Fruit fly (Drosophila melanogaster) whole organism, embryonic: ENCODE data around the gene PAN3.

Source experiments
- Aef1 ChIP-seq: fragments of 200-800 bp; sonication (Bioruptor generic); IDR thresholded peaks from 3 replicates; pipeline ENCODE4 v1.3.6; 2022; ENCODE audit warnings: missing biosample characterization, missing genetic modification characterization
- Atf-2 ChIP-seq: fragments of 200-800 bp; sonication (Bioruptor generic); optimal IDR thresholded peaks from 2 replicates; lab custom pipeline; 2016; ENCODE audit warnings: missing biosample characterization, missing genetic modification characterization
- Atf3 ChIP-seq: fragments of 200-800 bp; sonication (Bioruptor generic); optimal IDR thresholded peaks from 3 replicates; lab custom pipeline; 2016; ENCODE audit warnings: missing biosample characterization, missing genetic modification characterization
- CG11695 ChIP-seq: fragments of 200-800 bp; sonication (Bioruptor generic); IDR thresholded peaks from 3 replicates; pipeline ENCODE4 v1.3.6; 2022; ENCODE audit warnings: missing biosample characterization, missing genetic modification characterization
- CG15479 ChIP-seq: fragments of 200-800 bp; sonication (Bioruptor generic); optimal IDR thresholded peaks from 3 replicates; lab custom pipeline; 2019; ENCODE audit warnings: missing biosample characterization, mild to moderate bottlenecking, missing genetic modification characterization, moderate library complexity
- CG15514 ChIP-seq: fragments of 200-800 bp; sonication (Bioruptor generic); optimal IDR thresholded peaks from 3 replicates; lab custom pipeline; 2017; ENCODE audit warnings: missing biosample characterization, missing genetic modification characterization, mild to moderate bottlenecking, moderate library complexity, missing genetic modification reagents
- CG16779 ChIP-seq: fragments of 200-800 bp; sonication (Bioruptor generic); IDR thresholded peaks from 2 replicates; pipeline ENCODE4 v1.3.6; 2022; ENCODE audit warnings: missing biosample characterization, missing genetic modification characterization
- CG16863 ChIP-seq: fragments of 200-800 bp; sonication (Bioruptor generic); optimal IDR thresholded peaks from 3 replicates; lab custom pipeline; 2016; ENCODE audit warnings: missing biosample characterization, missing genetic modification characterization
- CG17385 ChIP-seq: fragments of 200-800 bp; sonication (Bioruptor generic); optimal IDR thresholded peaks from 3 replicates; lab custom pipeline; 2018; ENCODE audit warnings: missing biosample characterization, mild to moderate bottlenecking, missing genetic modification characterization
- CG17612 ChIP-seq: fragments of 200-800 bp; sonication (Bioruptor generic); IDR thresholded peaks from 2 replicates; pipeline ENCODE4 v1.3.6; 2022; ENCODE audit warnings: missing biosample characterization, missing genetic modification characterization
- CG18476 ChIP-seq: fragments of 200-800 bp; sonication (Bioruptor generic); optimal IDR thresholded peaks from 2 replicates; lab custom pipeline; 2016; ENCODE audit warnings: missing biosample characterization, mild to moderate bottlenecking, missing genetic modification characterization
- CG32767 ChIP-seq: fragments of 200-800 bp; sonication (Bioruptor generic); IDR thresholded peaks from 2 replicates; pipeline ENCODE4 v1.3.6; 2022; ENCODE audit warnings: missing biosample characterization, missing genetic modification characterization
- CG5953 ChIP-seq: fragments of 200-800 bp; sonication (Bioruptor generic); IDR thresholded peaks from 2 replicates; pipeline ENCODE4 v1.3.6; 2022; ENCODE audit warnings: missing biosample characterization, missing genetic modification characterization
- CG6175 ChIP-seq: fragments of 200-800 bp; sonication (Bioruptor generic); IDR thresholded peaks from 3 replicates; pipeline ENCODE4 v1.3.6; 2022; ENCODE audit warnings: missing biosample characterization, missing genetic modification characterization
- CG7556 ChIP-seq: fragments of 200-800 bp; sonication (Bioruptor generic); optimal IDR thresholded peaks from 2 replicates; lab custom pipeline; 2017; ENCODE audit warnings: missing biosample characterization, mild to moderate bottlenecking, missing genetic modification characterization
- CG9727 ChIP-seq: fragments of 200-800 bp; sonication (Bioruptor generic); optimal IDR thresholded peaks from 3 replicates; lab custom pipeline; 2017; ENCODE audit warnings: missing biosample characterization, mild to moderate bottlenecking, missing genetic modification characterization
- CHES-1-like ChIP-seq: fragments of 200-800 bp; sonication (Bioruptor generic); optimal IDR thresholded peaks from 2 replicates; lab custom pipeline; 2016; ENCODE audit warnings: missing biosample characterization, missing genetic modification characterization
- D19B ChIP-seq: fragments of 200-800 bp; sonication (Bioruptor generic); optimal IDR thresholded peaks from 2 replicates; lab custom pipeline; 2017; ENCODE audit warnings: missing biosample characterization, mild to moderate bottlenecking, missing genetic modification characterization
- Hand ChIP-seq: fragments of 200-800 bp; sonication (Bioruptor generic); optimal IDR thresholded peaks from 2 replicates; lab custom pipeline; 2017; ENCODE audit warnings: mild to moderate bottlenecking, missing biosample characterization, missing genetic modification reagents, missing genetic modification characterization
- Hmr ChIP-seq: fragments of 200-800 bp; sonication (Bioruptor generic); optimal IDR thresholded peaks from 3 replicates; lab custom pipeline; 2017; ENCODE audit warnings: mild to moderate bottlenecking, missing biosample characterization, missing genetic modification reagents, missing genetic modification characterization
- PHDP ChIP-seq: fragments of 200-800 bp; sonication (Bioruptor generic); optimal IDR thresholded peaks from 3 replicates; lab custom pipeline; 2018; ENCODE audit warnings: missing biosample characterization, mild to moderate bottlenecking, missing genetic modification characterization, moderate library complexity
- Tbp ChIP-seq: fragments of >200 bp; optimal IDR thresholded peaks from 2 replicates; lab custom pipeline; 2018; ENCODE audit warnings: missing biosample characterization, missing genetic modification characterization
- ab ChIP-seq: fragments of 200-800 bp; sonication (Bioruptor generic); optimal IDR thresholded peaks from 2 replicates; lab custom pipeline; 2016; ENCODE audit warnings: missing biosample characterization, missing genetic modification characterization
- amos ChIP-seq: fragments of 200-800 bp; sonication (Bioruptor generic); IDR thresholded peaks from 2 replicates; pipeline ENCODE4 v1.3.6; 2022; ENCODE audit warnings: missing biosample characterization, missing genetic modification characterization; ENCODE audit not compliant: partially characterized antibody
- ara ChIP-seq: fragments of 200-800 bp; sonication (Bioruptor generic); IDR thresholded peaks from 2 replicates; pipeline ENCODE4 v1.3.6; 2022; ENCODE audit warnings: missing biosample characterization, missing genetic modification characterization
- dati ChIP-seq: fragments of 200-800 bp; sonication (Bioruptor generic); IDR thresholded peaks from 2 replicates; pipeline ENCODE4 v1.3.6; 2022; ENCODE audit warnings: missing biosample characterization, missing genetic modification characterization
- emc ChIP-seq: fragments of 200-800 bp; sonication (Bioruptor generic); optimal IDR thresholded peaks from 2 replicates; lab custom pipeline; 2016; ENCODE audit warnings: missing biosample characterization, missing genetic modification characterization
- ewg ChIP-seq: fragments of 200-800 bp; sonication (Bioruptor generic); optimal IDR thresholded peaks from 3 replicates; lab custom pipeline; 2017; ENCODE audit warnings: mild to moderate bottlenecking, missing biosample characterization, missing genetic modification reagents, missing genetic modification characterization
- fd64A ChIP-seq: fragments of 200-800 bp; sonication (Bioruptor generic); optimal IDR thresholded peaks from 3 replicates; lab custom pipeline; 2018; ENCODE audit warnings: missing biosample characterization, mild to moderate bottlenecking, missing genetic modification characterization
- gem ChIP-seq: fragments of 200-800 bp; sonication (Bioruptor generic); optimal IDR thresholded peaks from 2 replicates; lab custom pipeline; 2019; ENCODE audit warnings: missing biosample characterization, mild to moderate bottlenecking, missing genetic modification characterization, moderate library complexity
- grn ChIP-seq: fragments of 200-800 bp; sonication (Bioruptor generic); optimal IDR thresholded peaks from 3 replicates; lab custom pipeline; 2017; ENCODE audit warnings: missing biosample characterization, missing genetic modification characterization
- gsb ChIP-seq: fragments of 200-800 bp; sonication (Bioruptor generic); IDR thresholded peaks from 2 replicates; pipeline ENCODE4 v1.3.6; 2022; ENCODE audit warnings: missing biosample characterization, missing genetic modification characterization
- gsb-n ChIP-seq: fragments of 200-800 bp; sonication (Bioruptor generic); optimal IDR thresholded peaks from 3 replicates; lab custom pipeline; 2018; ENCODE audit warnings: missing biosample characterization, mild to moderate bottlenecking, missing genetic modification characterization
- hbn ChIP-seq: fragments of 200-800 bp; sonication (Bioruptor generic); IDR thresholded peaks from 2 replicates; pipeline ENCODE4 v1.3.6; 2022; ENCODE audit warnings: missing biosample characterization, missing genetic modification characterization; ENCODE audit not compliant: partially characterized antibody
- kah ChIP-seq: fragments of 200-800 bp; sonication (Bioruptor generic); optimal IDR thresholded peaks from 2 replicates; lab custom pipeline; 2018; ENCODE audit warnings: missing biosample characterization, mild to moderate bottlenecking, missing genetic modification characterization
- odd ChIP-seq: fragments of 200-800 bp; sonication (Bioruptor generic); optimal IDR thresholded peaks from 2 replicates; lab custom pipeline; 2017; ENCODE audit warnings: missing biosample characterization, mild to moderate bottlenecking, missing genetic modification characterization
- p53 ChIP-seq: fragments of 200-800 bp; sonication (Bioruptor generic); optimal IDR thresholded peaks from 2 replicates; lab custom pipeline; 2016; ENCODE audit warnings: missing biosample characterization, missing genetic modification characterization
- pfk ChIP-seq: fragments of 200-800 bp; sonication (Bioruptor generic); optimal IDR thresholded peaks from 2 replicates; lab custom pipeline; 2018; ENCODE audit warnings: missing biosample characterization, mild to moderate bottlenecking, missing genetic modification characterization, moderate library complexity
- pho ChIP-seq: fragments of 200-800 bp; sonication (Bioruptor generic); optimal IDR thresholded peaks from 2 replicates; lab custom pipeline; 2016; ENCODE audit warnings: missing biosample characterization, missing genetic modification characterization
- pita ChIP-seq: fragments of 200-800 bp; sonication (Bioruptor generic); optimal IDR thresholded peaks from 2 replicates; lab custom pipeline; 2017; ENCODE audit warnings: missing biosample characterization, mild to moderate bottlenecking, missing genetic modification characterization
- ranshi ChIP-seq: fragments of 200-800 bp; sonication (Bioruptor generic); IDR thresholded peaks from 2 replicates; pipeline ENCODE4 v1.3.6; 2022; ENCODE audit warnings: missing biosample characterization, missing genetic modification characterization
- sens-2 ChIP-seq: fragments of 200-800 bp; sonication (Bioruptor generic); IDR thresholded peaks from 2 replicates; pipeline ENCODE4 v1.3.6; 2022; ENCODE audit warnings: missing biosample characterization, missing genetic modification characterization
- sim ChIP-seq: fragments of 200-800 bp; sonication (Bioruptor generic); IDR thresholded peaks from 2 replicates; pipeline ENCODE4 v1.3.6; 2022; ENCODE audit warnings: missing biosample characterization, missing genetic modification characterization
- so ChIP-seq: fragments of 200-800 bp; sonication (Bioruptor generic); IDR thresholded peaks from 3 replicates; pipeline ENCODE4 v1.3.6; 2022; ENCODE audit warnings: missing biosample characterization, missing genetic modification characterization
- sug ChIP-seq: fragments of 200-800 bp; optimal IDR thresholded peaks from 2 replicates; lab custom pipeline; 2019; ENCODE audit warnings: missing biosample characterization, mild to moderate bottlenecking, missing genetic modification characterization, moderate library complexity
- tin ChIP-seq: fragments of 200-800 bp; sonication (Bioruptor generic); optimal IDR thresholded peaks from 3 replicates; lab custom pipeline; 2016; ENCODE audit warnings: missing biosample characterization, missing genetic modification characterization
- tll ChIP-seq, 2 experiments: fragments of 200-800 bp in 1 of 2; fragments of >200 bp in 1 of 2; sonication (Bioruptor generic) in 1 of 2; optimal IDR thresholded peaks; 2 replicates each; lab custom pipeline; 2017 to 2019; ENCODE audit warnings: missing biosample characterization in 2 of 2, missing genetic modification characterization in 2 of 2, mild to moderate bottlenecking in 1 of 2, moderate library complexity in 1 of 2
- usp ChIP-seq: fragments of >200 bp; optimal IDR thresholded peaks from 2 replicates; lab custom pipeline; 2017; ENCODE audit warnings: missing biosample characterization, missing genetic modification characterization
- wdn ChIP-seq: fragments of 200-800 bp; sonication (Bioruptor generic); IDR thresholded peaks from 2 replicates; pipeline ENCODE4 v1.3.6; 2022; ENCODE audit warnings: missing biosample characterization, missing genetic modification characterization
- zfh1 ChIP-seq: fragments of 200-800 bp; sonication (Bioruptor generic); IDR thresholded peaks from 3 replicates; pipeline ENCODE4 v1.3.6; 2022; ENCODE audit warnings: missing biosample characterization, missing genetic modification characterization

The PAN3 gene

dm6 chr3L:3046325-3047156, 24.4 kb upstream of the PAN3 start, which contains the start of the genes scramb2 and Sk2 (continued):
- TF ChIP-seq Tbp (GFP tag; lab: Kevin White, UChicago) (no peak), tin (GFP tag; lab: Kevin White, UChicago) (peak; percentile 95), CG15514 (peak; percentile 90), CG17612 (GFP tag; lab: Robert Waterston, UW) (peak; percentile 85), dati (GFP tag; lab: Robert Waterston, UW) (peak; percentile 88), ara (peak; percentile 94), Atf3 (GFP tag; lab: Kevin White, UChicago) (peak; percentile 82), grn (GFP tag; lab: Kevin White, UChicago) (peak; percentile 68), gem (tag; lab: Kevin White, UChicago) (peak; percentile 96), Hmr (GFP tag; lab: Kevin White, UChicago) (peak; percentile 97), pfk (peak; percentile 48), fd64A (GFP tag; lab: Kevin White, UChicago) (peak; percentile 95), kah (GFP tag; lab: Kevin White, UChicago) (peak; percentile 95), emc (peak; percentile 53), CG15479 (GFP tag; lab: Kevin White, UChicago) (no peak), zfh1 (GFP tag; lab: Robert Waterston, UW) (peak; percentile 95), sug (tag; lab: Kevin White, UChicago) (peak; percentile 87), CG16863 (GFP tag; lab: Kevin White, UChicago) (peak; percentile 85), CG17385 (GFP tag; lab: Kevin White, UChicago) (peak; percentile 93), CG32767 (peak; percentile 88), ranshi (peak; percentile 95), CG7556 (GFP tag; lab: Kevin White, UChicago) (peak; percentile 95), D19B (GFP tag; lab: Kevin White, UChicago) (peak; percentile 83), p53 (no peak), pita (no peak), amos (GFP tag; lab: Robert Waterston, UW) (no peak), tll (GFP tag; optimal IDR thresholded peaks at IDR 0.05; lab: Kevin White, UChicago) (no peak), ewg (GFP tag; lab: Kevin White, UChicago) (peak; percentile 87), CG18476 (GFP tag; lab: Kevin White, UChicago) (peak; percentile 91), ab (GFP tag; lab: Kevin White, UChicago) (peak; percentile 71), gsb-n (peak; percentile 93), hbn (no peak), Aef1 (GFP tag; lab: Robert Waterston, UW) (peak; percentile 92), gsb (peak; percentile 94), usp (GFP tag; lab: Kevin White, UChicago) (no peak), CG11695 (GFP tag; lab: Robert Waterston, UW) (peak; percentile 97), pho (peak; percentile 72), CHES-1-like (GFP tag; lab: Kevin White, UChicago) (peak; percentile 57), odd (GFP tag; lab: Kevin White, UChicago) (peak; percentile 96), CG9727 (GFP tag; lab: Kevin White, UChicago) (peak; percentile 94), Atf-2 (GFP tag; lab: Kevin White, UChicago) (peak; percentile 74), wdn (GFP tag; lab: Robert Waterston, UW) (peak; percentile 93), PHDP (tag; lab: Kevin White, UChicago) (peak; percentile 96), Hand (peak; percentile 92), CG6175 (GFP tag; lab: Robert Waterston, UW) (peak; percentile 91), sim (GFP tag; lab: Robert Waterston, UW) (peak; percentile 92), sens-2 (GFP tag; lab: Robert Waterston, UW) (peak; percentile 94), CG5953 (peak; percentile 94), so (GFP tag; lab: Robert Waterston, UW) (peak; percentile 95; the same call in 2 of the 3 replicates), CG16779 (GFP tag; lab: Robert Waterston, UW) (peak; percentile 84)
